Fruit fly (Drosophila melanogaster): ENCODE data around the gene Mst87F.

Mst87F gene

DNA sequence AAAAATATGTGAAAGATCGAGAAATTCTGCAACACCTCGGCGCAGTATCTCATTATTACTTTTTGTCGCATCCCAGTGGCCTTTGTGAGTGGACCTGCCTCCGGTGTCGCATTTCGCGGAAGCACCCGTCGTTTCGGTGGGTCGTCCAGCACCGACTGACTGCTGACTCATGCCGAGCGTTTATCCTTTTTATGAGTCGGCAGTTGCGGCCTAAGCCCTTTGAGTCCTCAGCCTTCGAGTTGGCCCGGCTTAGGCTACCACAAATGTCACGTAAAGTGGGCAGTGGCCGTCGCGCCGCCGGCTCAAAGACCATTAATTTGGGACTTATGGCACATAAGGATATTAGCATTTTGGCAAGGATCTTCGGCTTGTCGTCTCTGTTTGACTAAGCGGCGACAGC lies 16.1 kb downstream of the Mst87F start:
- TF ChIP-seq noc (tag; optimal IDR thresholded peaks at IDR 0.05): no peak

DNA sequence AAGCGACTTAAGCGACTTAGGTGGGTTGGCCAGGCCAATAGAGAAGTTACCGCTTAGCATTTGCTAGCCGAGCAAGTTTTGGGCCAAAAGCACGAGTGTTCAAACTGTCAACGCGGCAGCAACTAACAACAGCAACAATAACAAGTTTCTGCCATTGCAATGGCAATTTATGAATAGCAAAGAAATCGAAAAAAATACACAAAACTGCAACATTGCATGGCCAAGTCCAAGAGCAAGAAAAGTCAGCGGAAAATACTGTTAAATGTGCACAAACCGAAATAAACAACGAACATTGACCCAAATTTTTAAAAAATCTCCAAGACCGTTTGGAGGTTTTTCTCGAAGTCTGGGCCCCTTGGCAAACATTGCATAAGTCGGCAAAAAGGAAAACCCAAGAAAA lies 17.5 kb downstream of the Mst87F start:
- no peak for TF ChIP-seq noc (tag; optimal IDR thresholded peaks at IDR 0.05)

DNA sequence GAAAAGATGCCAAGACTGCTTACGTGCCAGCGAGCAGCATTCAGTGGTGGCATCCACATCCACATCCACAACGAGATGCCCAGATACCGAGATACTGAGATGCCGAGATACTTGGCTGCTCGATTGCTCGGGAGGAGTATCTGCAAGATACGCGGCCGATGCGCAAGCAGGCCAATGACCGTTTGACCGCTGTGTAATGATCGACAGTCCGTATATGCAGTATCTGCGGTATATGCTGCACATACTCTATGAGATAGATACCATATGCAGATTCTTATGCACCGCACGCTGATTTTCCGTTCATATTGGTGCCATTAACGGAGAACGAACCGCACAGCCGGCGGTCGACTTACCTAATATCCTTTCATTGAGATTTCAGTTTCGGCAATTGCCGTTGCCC lies 18.5 kb downstream of the Mst87F start:
- TF ChIP-seq noc (tag; optimal IDR thresholded peaks at IDR 0.05): no peak

DNA sequence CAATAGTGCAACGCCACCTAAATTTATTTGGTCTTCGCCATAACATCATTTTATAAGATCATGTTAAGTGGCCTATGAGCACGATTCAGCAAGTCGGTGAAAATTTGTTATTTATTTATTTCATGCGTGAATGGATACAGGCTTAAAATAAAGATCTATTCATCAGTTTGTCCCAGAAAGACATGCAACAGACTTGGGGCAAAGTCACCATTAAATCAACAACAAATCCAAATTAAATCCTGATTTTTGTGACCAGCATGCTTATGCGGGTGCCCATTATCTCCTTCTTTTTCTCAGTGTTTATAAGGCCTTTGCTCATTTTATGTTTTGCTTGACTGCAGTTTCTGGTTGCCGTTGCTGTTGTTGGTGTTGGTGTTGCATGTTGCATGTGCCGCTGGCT lies 19.9 kb downstream of the Mst87F start:
- no peak for TF ChIP-seq noc (tag; optimal IDR thresholded peaks at IDR 0.05)

- no peak for TF ChIP-seq noc (tag; optimal IDR thresholded peaks at IDR 0.05)
Observed at dm6 chr3R:13807330-13807729, 20.5 kb downstream of the Mst87F start.

dm6 chr3R:13806710-13807093 lies 21.1 kb downstream of the Mst87F start:
- TF ChIP-seq noc (tag; optimal IDR thresholded peaks at IDR 0.05): no peak

DNA sequence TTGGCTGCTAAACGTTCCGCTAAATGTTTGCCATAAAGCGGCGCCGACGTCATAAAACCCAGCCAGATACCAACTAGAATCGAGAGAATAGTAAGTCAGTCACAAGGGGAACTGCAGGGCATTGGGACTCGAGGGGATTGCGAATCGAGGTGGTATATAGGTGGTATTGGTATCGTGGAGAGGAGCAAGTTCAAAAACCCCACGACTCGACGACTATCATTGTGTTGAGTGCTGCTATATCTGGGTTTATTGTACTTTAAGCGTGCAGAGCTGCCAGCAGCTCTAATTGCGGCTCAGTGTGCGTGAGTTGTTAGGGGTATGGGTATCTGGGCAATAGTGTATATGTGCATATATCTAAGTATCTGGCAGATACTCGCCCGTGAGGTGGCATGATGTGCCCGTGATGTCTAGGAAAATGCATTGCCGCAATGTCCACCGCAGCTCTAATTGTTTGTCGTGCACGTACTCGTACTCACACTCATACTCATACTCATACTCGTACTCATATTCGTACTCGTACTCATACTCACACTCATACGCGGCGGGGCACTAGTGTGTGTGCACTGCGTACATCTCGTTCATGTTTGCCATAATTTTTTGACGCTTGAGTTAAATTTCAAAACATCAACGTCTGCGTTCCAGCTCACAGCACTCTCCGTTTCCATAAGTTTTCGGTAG lies 21.6 kb downstream of the Mst87F start:
- no peak for TF ChIP-seq noc (tag; optimal IDR thresholded peaks at IDR 0.05)

dm6 chr3R:13804971-13805603 lies 22.7 kb downstream of the Mst87F start:
- TF ChIP-seq noc (tag; optimal IDR thresholded peaks at IDR 0.05): no peak

dm6 chr3R:13803892-13804710 lies 23.7 kb downstream of the Mst87F start:
- TF ChIP-seq noc (tag; optimal IDR thresholded peaks at IDR 0.05): no peak

dm6 chr3R:13803185-13803887 lies 24.5 kb downstream of the Mst87F start:
- TF ChIP-seq noc (tag; optimal IDR thresholded peaks at IDR 0.05): no peak

- TF ChIP-seq noc (tag; optimal IDR thresholded peaks at IDR 0.05): no peak
Observed at dm6 chr3R:13802057-13802817, 25.6 kb downstream of the Mst87F start.

DNA sequence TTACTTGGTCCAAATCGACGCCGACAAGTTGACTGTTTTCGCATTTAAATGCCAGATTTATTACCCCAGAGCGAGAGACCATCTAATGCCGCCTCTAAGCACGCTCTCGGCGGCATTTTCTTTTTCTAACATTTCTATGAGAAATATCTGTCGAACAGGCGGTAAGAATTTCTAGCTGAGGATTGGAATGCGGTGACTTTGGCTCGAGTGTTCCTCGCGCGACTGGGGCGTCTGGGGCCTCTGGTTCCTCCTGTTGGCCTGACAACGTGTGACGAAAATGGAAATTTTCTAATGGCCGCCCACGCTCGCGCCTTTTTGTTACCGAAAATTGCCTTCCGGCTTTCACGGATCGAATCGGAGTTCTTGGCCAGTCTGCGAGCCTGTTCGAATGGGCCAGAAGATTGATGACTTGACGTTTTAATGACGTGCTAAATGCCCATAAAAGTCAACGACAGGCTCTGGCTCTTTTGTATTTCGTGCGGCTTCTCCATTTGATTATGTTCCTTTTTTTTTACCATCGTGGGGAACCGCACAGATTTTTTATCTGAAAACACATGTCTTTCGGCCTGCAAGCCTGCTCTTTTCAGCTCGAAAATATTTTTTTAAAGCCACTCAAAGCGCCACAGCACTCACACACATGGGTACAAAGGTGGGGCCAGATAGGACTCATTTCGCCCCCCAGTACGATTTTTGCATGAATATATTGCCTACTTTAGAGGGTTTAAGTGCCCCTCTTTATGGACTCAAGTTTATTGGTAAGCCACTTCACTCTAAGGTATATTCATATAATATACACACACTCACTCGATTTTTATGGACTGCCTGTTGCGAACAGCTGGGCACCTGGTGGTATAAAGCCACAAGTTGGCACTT lies 26.4 kb downstream of the Mst87F start:
- TF ChIP-seq noc (tag; optimal IDR thresholded peaks at IDR 0.05): no peak

dm6 chr3R:13800430-13800848 lies 27.4 kb downstream of the Mst87F start:
- peak; percentile 43 for TF ChIP-seq noc (tag; optimal IDR thresholded peaks at IDR 0.05)

All from whole organism, larva.